Fruit fly (Drosophila melanogaster): ENCODE results near the gene L2HGDH.

The L2HGDH gene

dm6 chr2L:18947515-18947998 lies 26.7 kb downstream of the L2HGDH start:
- peak; percentile 22 for TF ChIP-seq CG8478 (optimal IDR thresholded peaks at IDR 0.05)
- TF ChIP-seq EcR (GFP tag; optimal IDR thresholded peaks at IDR 0.05) = peak in 1 of 2 experiments; percentile 78
- no peak for TF ChIP-seq pan (optimal IDR thresholded peaks at IDR 0.05)

dm6 chr2L:18946636-18947514 lies 27.4 kb downstream of the L2HGDH start:
- TF ChIP-seq EcR (GFP tag; optimal IDR thresholded peaks at IDR 0.05) = peak in 1 of 2 experiments; percentile 78
- no peak for TF ChIP-seq Dll (optimal IDR thresholded peaks at IDR 0.05)

dm6 chr2L:18945765-18946552 lies 28.3 kb downstream of the L2HGDH start, which contains the start of gene CG46304:
Gene CG46304, plus strand, starts transcription at chr2L:18946305.
- TF ChIP-seq usp (GFP tag; optimal IDR thresholded peaks at IDR 0.05) (no peak), CG8478 (optimal IDR thresholded peaks at IDR 0.05) (no peak), Dll (optimal IDR thresholded peaks at IDR 0.05) (no peak), EcR (GFP tag; optimal IDR thresholded peaks at IDR 0.05) (peak in 1 of 2 experiments; percentile 85), psq (optimal IDR thresholded peaks at IDR 0.05) (no peak)

- TF ChIP-seq psq (optimal IDR thresholded peaks at IDR 0.05) (no peak), EcR (GFP tag; optimal IDR thresholded peaks at IDR 0.05) (peak in 1 of 2 experiments; percentile 25), CG8478 (optimal IDR thresholded peaks at IDR 0.05) (peak; percentile 75), Dll (optimal IDR thresholded peaks at IDR 0.05) (peak; percentile 3)
Observed at dm6 chr2L:18944175-18945012, 29.9 kb downstream of the L2HGDH start.

dm6 chr2L:18943797-18944174 lies 30.5 kb downstream of the L2HGDH start, which contains the start of gene ssp3:
Gene ssp3, minus strand, starts transcription at chr2L:18943960.
- TF ChIP-seq CG8478 (optimal IDR thresholded peaks at IDR 0.05) (no peak), psq (optimal IDR thresholded peaks at IDR 0.05) (no peak), pan (optimal IDR thresholded peaks at IDR 0.05) (no peak), EcR (GFP tag; optimal IDR thresholded peaks at IDR 0.05) (no peak), usp (GFP tag; optimal IDR thresholded peaks at IDR 0.05) (no peak), Dll (optimal IDR thresholded peaks at IDR 0.05) (no peak)

- no peak for TF ChIP-seq usp (GFP tag; optimal IDR thresholded peaks at IDR 0.05)
- TF ChIP-seq pan (optimal IDR thresholded peaks at IDR 0.05) = no peak
- no peak for TF ChIP-seq Dll (optimal IDR thresholded peaks at IDR 0.05)
- no peak for TF ChIP-seq EcR (GFP tag; optimal IDR thresholded peaks at IDR 0.05)
- TF ChIP-seq psq (optimal IDR thresholded peaks at IDR 0.05) = no peak
- TF ChIP-seq CG8478 (optimal IDR thresholded peaks at IDR 0.05) = no peak
Observed at dm6 chr2L:18943309-18943708, 30.9 kb downstream of the L2HGDH start.

dm6 chr2L:18936056-18936455 lies 38.2 kb downstream of the L2HGDH start:
- TF ChIP-seq CG8478 (optimal IDR thresholded peaks at IDR 0.05) (peak; percentile 92), psq (optimal IDR thresholded peaks at IDR 0.05) (no peak)

dm6 chr2L:18934588-18934987 lies 39.7 kb downstream of the L2HGDH start:
- TF ChIP-seq Dll (optimal IDR thresholded peaks at IDR 0.05) (no peak), usp (GFP tag; optimal IDR thresholded peaks at IDR 0.05) (no peak), psq (optimal IDR thresholded peaks at IDR 0.05) (no peak), CG8478 (optimal IDR thresholded peaks at IDR 0.05) (no peak), pan (optimal IDR thresholded peaks at IDR 0.05) (no peak), EcR (GFP tag; optimal IDR thresholded peaks at IDR 0.05) (no peak)

- no peak for TF ChIP-seq EcR (GFP tag; optimal IDR thresholded peaks at IDR 0.05)
- no peak for TF ChIP-seq Dll (optimal IDR thresholded peaks at IDR 0.05)
- TF ChIP-seq usp (GFP tag; optimal IDR thresholded peaks at IDR 0.05) = no peak
- TF ChIP-seq psq (optimal IDR thresholded peaks at IDR 0.05) = no peak
- no peak for TF ChIP-seq pan (optimal IDR thresholded peaks at IDR 0.05)
- TF ChIP-seq CG8478 (optimal IDR thresholded peaks at IDR 0.05) = no peak
Observed at dm6 chr2L:18933867-18934266, 40.4 kb downstream of the L2HGDH start.

- TF ChIP-seq EcR (GFP tag; optimal IDR thresholded peaks at IDR 0.05) = no peak
- TF ChIP-seq Dll (optimal IDR thresholded peaks at IDR 0.05) = no peak
- no peak for TF ChIP-seq psq (optimal IDR thresholded peaks at IDR 0.05)
- no peak for TF ChIP-seq pan (optimal IDR thresholded peaks at IDR 0.05)
- no peak for TF ChIP-seq CG8478 (optimal IDR thresholded peaks at IDR 0.05)
- no peak for TF ChIP-seq usp (GFP tag; optimal IDR thresholded peaks at IDR 0.05)
Observed at dm6 chr2L:18930352-18931122, 43.7 kb downstream of the L2HGDH start.

dm6 chr2L:18929595-18929994 lies 44.7 kb downstream of the L2HGDH start:
- no peak for TF ChIP-seq EcR (GFP tag; optimal IDR thresholded peaks at IDR 0.05)
- no peak for TF ChIP-seq CG8478 (optimal IDR thresholded peaks at IDR 0.05)
- TF ChIP-seq Dll (optimal IDR thresholded peaks at IDR 0.05) = no peak
- no peak for TF ChIP-seq psq (optimal IDR thresholded peaks at IDR 0.05)
- no peak for TF ChIP-seq usp (GFP tag; optimal IDR thresholded peaks at IDR 0.05)
- TF ChIP-seq pan (optimal IDR thresholded peaks at IDR 0.05) = no peak

Data from whole organism.